Worm (Caenorhabditis elegans): ENCODE results near the gene T03F7.5.

ce11 chrV:11308346-11308745 is 9.8 kb upstream of the T03F7.5 start, which contains the start of gene snf-11:
- TF ChIP-seq nhr-2 (tag; optimal IDR thresholded peaks at IDR 0.05), result no peak
- TF ChIP-seq mep-1 (tag; optimal IDR thresholded peaks at IDR 0.05), result no peak
- TF ChIP-seq ceh-43 (GFP tag; optimal IDR thresholded peaks at IDR 0.05), result no peak
- no peak for TF ChIP-seq snpc-4 (tag; optimal IDR thresholded peaks at IDR 0.05)
- no peak for TF ChIP-seq bed-3 (GFP tag; optimal IDR thresholded peaks at IDR 0.05)
- no peak for TF ChIP-seq ces-1 (GFP tag; optimal IDR thresholded peaks at IDR 0.05)
- no peak for TF ChIP-seq pha-4 (tag; optimal IDR thresholded peaks at IDR 0.05)
- no peak for TF ChIP-seq nhr-12 (tag; optimal IDR thresholded peaks at IDR 0.05)
- TF ChIP-seq unc-39 (tag; optimal IDR thresholded peaks at IDR 0.05), result no peak
- TF ChIP-seq hlh-1 (tag; optimal IDR thresholded peaks at IDR 0.05), result no peak
